Worm (Caenorhabditis elegans): Measurements from ENCODE around the gene C26B9.2.

The C26B9.2 gene

DNA sequence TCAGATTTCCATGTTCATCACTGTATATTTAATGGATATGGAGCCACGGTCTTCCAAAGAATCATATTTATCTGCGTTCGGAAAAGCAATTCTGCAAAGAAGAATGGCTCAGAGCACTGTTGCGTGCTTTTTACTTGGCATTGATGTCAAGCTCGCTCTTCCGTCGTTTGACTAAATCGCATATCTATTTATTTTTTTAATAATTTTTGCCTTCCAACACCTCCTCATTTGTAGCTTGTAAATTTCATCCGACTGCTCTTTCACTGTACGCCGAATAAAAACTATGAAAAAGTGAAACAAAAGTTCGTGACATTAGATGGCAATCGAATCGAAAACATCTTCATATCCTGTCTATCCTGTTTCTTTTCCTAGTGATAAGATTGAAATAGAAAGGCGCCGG, at the start of gene C26B9.2:
TSS of gene C26B9.2 (plus strand) at position 301 of the 400 bp plus-strand sequence.
- TF ChIP-seq F13C5.2 (tag; optimal IDR thresholded peaks at IDR 0.05): no peak
- no peak for TF ChIP-seq ets-7 (tag; optimal IDR thresholded peaks at IDR 0.05)
- no peak for TF ChIP-seq hmbx-1 (tag; optimal IDR thresholded peaks at IDR 0.05)
- no peak for TF ChIP-seq tra-4 (tag; optimal IDR thresholded peaks at IDR 0.05)
- no peak for TF ChIP-seq sea-1 (GFP tag; conservative IDR thresholded peaks at IDR 0.05)
- no peak for TF ChIP-seq tbx-11 (GFP tag; IDR thresholded peaks at IDR 0.05)
- no peak for TF ChIP-seq tbx-37 (GFP tag; conservative IDR thresholded peaks at IDR 0.05)
- no peak for TF ChIP-seq ama-1 (optimal IDR thresholded peaks at IDR 0.05)
- no peak for TF ChIP-seq pes-1 (GFP tag; IDR thresholded peaks at IDR 0.05)
- no peak for TF ChIP-seq B0310.2 (tag; optimal IDR thresholded peaks at IDR 0.05)
- no peak for TF ChIP-seq hmg-4 (GFP tag; optimal IDR thresholded peaks at IDR 0.05)
- no peak for TF ChIP-seq aly-1 (tag; optimal IDR thresholded peaks at IDR 0.05)
- TF ChIP-seq ceh-13 (GFP tag; optimal IDR thresholded peaks at IDR 0.05): no peak
- TF ChIP-seq flt-1 (GFP tag; IDR thresholded peaks at IDR 0.05): no peak
- no peak for TF ChIP-seq ceh-36 (tag; optimal IDR thresholded peaks at IDR 0.05)
- TF ChIP-seq scrt-1 (GFP tag; IDR thresholded peaks at IDR 0.05): no peak
- no peak for TF ChIP-seq hnd-1 (tag; optimal IDR thresholded peaks at IDR 0.05)

DNA sequence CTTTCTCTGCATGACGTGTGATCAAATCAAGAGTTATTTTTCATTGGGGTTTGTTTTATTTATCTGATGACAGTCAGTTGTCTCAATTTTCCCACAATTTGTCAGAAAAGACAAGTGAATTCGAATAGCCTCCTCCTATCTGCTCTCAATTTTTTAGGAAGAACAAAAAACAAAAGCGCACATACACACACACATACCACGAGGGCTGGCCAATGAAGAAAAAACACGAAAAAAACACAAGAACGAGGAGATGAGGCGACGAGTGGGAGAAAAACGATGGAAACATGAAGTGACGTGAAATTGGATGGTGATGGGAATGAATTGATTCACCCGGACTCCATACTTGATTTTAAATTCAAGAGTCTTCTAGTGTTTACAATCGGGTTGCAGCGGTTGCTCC, 46.1 kb upstream of the C26B9.2 start:
- no peak for TF ChIP-seq tbx-37 (GFP tag; conservative IDR thresholded peaks at IDR 0.05)
- no peak for TF ChIP-seq hmg-4 (GFP tag; optimal IDR thresholded peaks at IDR 0.05)
- TF ChIP-seq ceh-13 (GFP tag; optimal IDR thresholded peaks at IDR 0.05): no peak
- no peak for TF ChIP-seq scrt-1 (GFP tag; IDR thresholded peaks at IDR 0.05)
- no peak for TF ChIP-seq ceh-36 (tag; optimal IDR thresholded peaks at IDR 0.05)
- no peak for TF ChIP-seq flt-1 (GFP tag; IDR thresholded peaks at IDR 0.05)
- no peak for TF ChIP-seq tra-4 (tag; optimal IDR thresholded peaks at IDR 0.05)
- TF ChIP-seq tbx-11 (GFP tag; IDR thresholded peaks at IDR 0.05): no peak
- no peak for TF ChIP-seq ets-7 (tag; optimal IDR thresholded peaks at IDR 0.05)
- TF ChIP-seq ama-1 (optimal IDR thresholded peaks at IDR 0.05): no peak
- TF ChIP-seq aly-1 (tag; optimal IDR thresholded peaks at IDR 0.05): no peak
- no peak for TF ChIP-seq pes-1 (GFP tag; IDR thresholded peaks at IDR 0.05)
- no peak for TF ChIP-seq sea-1 (GFP tag; conservative IDR thresholded peaks at IDR 0.05)
- TF ChIP-seq hmbx-1 (tag; optimal IDR thresholded peaks at IDR 0.05): no peak
- TF ChIP-seq F13C5.2 (tag; optimal IDR thresholded peaks at IDR 0.05): no peak
- no peak for TF ChIP-seq hnd-1 (tag; optimal IDR thresholded peaks at IDR 0.05)

DNA sequence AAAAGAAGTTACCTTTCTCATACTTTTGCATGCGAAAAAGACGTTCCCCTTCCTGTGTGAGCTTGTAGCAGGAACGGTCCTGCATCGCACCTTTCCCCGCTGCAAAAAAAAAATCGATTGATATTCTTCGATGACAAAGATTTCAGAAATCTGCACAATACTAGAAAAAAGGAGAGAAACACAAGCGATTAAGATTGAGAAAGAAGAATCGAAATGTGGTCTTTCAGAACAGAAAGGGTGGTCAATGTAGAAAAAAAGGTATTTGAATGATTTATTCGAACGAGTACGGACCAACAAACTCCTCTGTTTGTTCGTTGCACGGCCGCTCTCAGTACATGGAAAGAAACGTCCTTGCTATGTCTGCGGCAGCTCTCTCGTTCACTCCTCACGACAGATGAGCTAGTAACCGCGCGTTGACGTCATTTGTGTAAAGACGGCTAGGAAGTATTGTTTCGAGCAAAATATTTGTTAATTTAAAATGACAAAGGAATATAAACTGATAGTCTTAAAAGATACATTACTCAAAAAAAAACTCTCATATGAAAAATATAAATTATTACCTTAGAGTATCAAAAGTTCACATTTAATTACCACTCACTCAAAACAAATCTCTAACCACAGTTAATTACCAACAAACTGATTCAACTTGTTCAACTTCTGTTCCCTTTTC, 41.9 kb upstream of the C26B9.2 start, which contains the start of gene ift-81:
TSS of gene ift-81 (plus strand) at position 620 of the 670 bp plus-strand sequence.
- no peak for TF ChIP-seq ceh-36 (tag; optimal IDR thresholded peaks at IDR 0.05)
- TF ChIP-seq ama-1 (optimal IDR thresholded peaks at IDR 0.05): no peak
- TF ChIP-seq B0310.2 (tag; optimal IDR thresholded peaks at IDR 0.05): no peak
- no peak for TF ChIP-seq scrt-1 (GFP tag; IDR thresholded peaks at IDR 0.05)
- TF ChIP-seq flt-1 (GFP tag; IDR thresholded peaks at IDR 0.05): no peak
- no peak for TF ChIP-seq ets-7 (tag; optimal IDR thresholded peaks at IDR 0.05)
- TF ChIP-seq tbx-11 (GFP tag; IDR thresholded peaks at IDR 0.05): no peak
- no peak for TF ChIP-seq pes-1 (GFP tag; IDR thresholded peaks at IDR 0.05)
- TF ChIP-seq hnd-1 (tag; optimal IDR thresholded peaks at IDR 0.05): no peak
- no peak for TF ChIP-seq hmbx-1 (tag; optimal IDR thresholded peaks at IDR 0.05)
- no peak for TF ChIP-seq tra-4 (tag; optimal IDR thresholded peaks at IDR 0.05)
- no peak for TF ChIP-seq ceh-13 (GFP tag; optimal IDR thresholded peaks at IDR 0.05)
- no peak for TF ChIP-seq sea-1 (GFP tag; conservative IDR thresholded peaks at IDR 0.05)
- TF ChIP-seq F13C5.2 (tag; optimal IDR thresholded peaks at IDR 0.05): no peak
- TF ChIP-seq hmg-4 (GFP tag; optimal IDR thresholded peaks at IDR 0.05): no peak
- TF ChIP-seq tbx-37 (GFP tag; conservative IDR thresholded peaks at IDR 0.05): no peak
- TF ChIP-seq aly-1 (tag; optimal IDR thresholded peaks at IDR 0.05): no peak

DNA sequence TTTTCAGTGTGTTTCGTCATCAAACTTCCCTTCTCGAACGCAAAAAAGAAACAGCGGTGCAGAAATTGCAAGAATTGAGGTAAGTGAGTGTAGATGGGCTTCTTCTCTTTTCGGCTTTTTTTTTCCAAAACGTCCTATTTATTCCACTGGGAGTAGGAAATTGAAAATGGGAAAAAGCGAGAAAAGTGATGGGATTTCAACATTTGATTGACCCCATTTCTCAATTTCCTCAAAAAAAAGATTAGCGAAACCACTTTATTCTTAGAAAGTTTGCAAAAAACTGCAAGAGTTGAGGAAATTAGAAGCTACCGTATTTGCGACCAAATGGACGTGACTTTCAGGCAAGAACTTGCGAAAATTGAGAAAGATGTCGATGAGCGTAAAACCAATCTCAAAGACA, 36.5 kb upstream of the C26B9.2 start, which contains the start of gene ags-3:
TSS of gene ags-3 (minus strand) at position 101 of the 400 bp plus-strand sequence.
- TF ChIP-seq tbx-11 (GFP tag; IDR thresholded peaks at IDR 0.05): no peak
- no peak for TF ChIP-seq ceh-36 (tag; optimal IDR thresholded peaks at IDR 0.05)
- no peak for TF ChIP-seq hnd-1 (tag; optimal IDR thresholded peaks at IDR 0.05)
- TF ChIP-seq B0310.2 (tag; optimal IDR thresholded peaks at IDR 0.05): no peak
- TF ChIP-seq tbx-37 (GFP tag; conservative IDR thresholded peaks at IDR 0.05): no peak
- no peak for TF ChIP-seq pes-1 (GFP tag; IDR thresholded peaks at IDR 0.05)
- no peak for TF ChIP-seq ets-7 (tag; optimal IDR thresholded peaks at IDR 0.05)
- TF ChIP-seq hmbx-1 (tag; optimal IDR thresholded peaks at IDR 0.05): no peak
- TF ChIP-seq ceh-13 (GFP tag; optimal IDR thresholded peaks at IDR 0.05): no peak
- TF ChIP-seq sea-1 (GFP tag; conservative IDR thresholded peaks at IDR 0.05): no peak
- TF ChIP-seq tra-4 (tag; optimal IDR thresholded peaks at IDR 0.05): no peak
- no peak for TF ChIP-seq F13C5.2 (tag; optimal IDR thresholded peaks at IDR 0.05)

DNA sequence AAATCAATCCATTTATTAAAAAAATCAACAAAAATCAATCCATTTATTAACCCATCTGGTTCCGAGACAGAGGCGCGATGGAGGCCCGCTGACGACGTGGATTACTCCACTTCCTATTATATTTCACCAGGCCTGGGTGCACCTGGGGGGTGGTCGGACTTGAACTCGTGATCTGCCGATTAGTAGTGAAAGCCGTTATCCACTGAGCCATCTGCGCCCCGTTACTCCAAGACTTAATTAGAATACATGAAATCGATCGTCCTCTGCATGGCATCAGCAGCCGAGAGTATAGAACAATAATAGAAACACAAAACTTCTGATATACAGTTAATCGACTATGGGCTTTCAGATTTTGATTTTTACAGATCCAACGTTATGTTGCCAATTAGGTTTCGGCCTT, 30.4 kb upstream of the C26B9.2 start:
- TF ChIP-seq B0310.2 (tag; optimal IDR thresholded peaks at IDR 0.05) (no peak), tra-4 (tag; optimal IDR thresholded peaks at IDR 0.05) (no peak), ets-7 (tag; optimal IDR thresholded peaks at IDR 0.05) (no peak), hmbx-1 (tag; optimal IDR thresholded peaks at IDR 0.05) (no peak), tbx-11 (GFP tag; IDR thresholded peaks at IDR 0.05) (no peak), ama-1 (optimal IDR thresholded peaks at IDR 0.05) (no peak), aly-1 (tag; optimal IDR thresholded peaks at IDR 0.05) (no peak), sea-1 (GFP tag; conservative IDR thresholded peaks at IDR 0.05) (no peak), hmg-4 (GFP tag; optimal IDR thresholded peaks at IDR 0.05) (no peak), pes-1 (GFP tag; IDR thresholded peaks at IDR 0.05) (no peak), flt-1 (GFP tag; IDR thresholded peaks at IDR 0.05) (no peak), F13C5.2 (tag; optimal IDR thresholded peaks at IDR 0.05) (no peak), hnd-1 (tag; optimal IDR thresholded peaks at IDR 0.05) (no peak), scrt-1 (GFP tag; IDR thresholded peaks at IDR 0.05) (no peak)

DNA sequence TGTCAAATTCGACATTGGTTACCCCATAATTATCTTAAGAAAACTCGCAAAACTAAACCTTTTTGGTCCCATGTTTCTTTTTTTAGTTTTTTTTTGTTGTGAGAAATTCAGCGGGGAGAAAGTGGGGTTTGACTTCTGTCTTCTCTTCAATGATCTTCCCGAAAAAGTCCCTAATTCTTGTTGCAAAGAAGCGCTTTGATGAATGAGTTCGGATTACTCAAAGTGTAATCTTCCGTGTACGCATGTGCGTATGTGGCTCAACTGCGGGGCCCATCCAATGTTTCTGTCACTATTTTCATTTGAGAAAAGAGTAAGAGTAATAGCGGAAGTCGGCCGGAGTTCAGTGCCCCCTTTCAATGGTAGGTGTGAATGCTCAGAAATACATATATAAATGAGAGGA, 28.8 kb upstream of the C26B9.2 start:
- TF ChIP-seq flt-1 (GFP tag; IDR thresholded peaks at IDR 0.05) (no peak), ceh-36 (tag; optimal IDR thresholded peaks at IDR 0.05) (no peak), tbx-37 (GFP tag; conservative IDR thresholded peaks at IDR 0.05) (no peak), tra-4 (tag; optimal IDR thresholded peaks at IDR 0.05) (no peak), ceh-13 (GFP tag; optimal IDR thresholded peaks at IDR 0.05) (no peak), hmg-4 (GFP tag; optimal IDR thresholded peaks at IDR 0.05) (no peak), ets-7 (tag; optimal IDR thresholded peaks at IDR 0.05) (no peak), B0310.2 (tag; optimal IDR thresholded peaks at IDR 0.05) (no peak), tbx-11 (GFP tag; IDR thresholded peaks at IDR 0.05) (no peak), F13C5.2 (tag; optimal IDR thresholded peaks at IDR 0.05) (no peak), pes-1 (GFP tag; IDR thresholded peaks at IDR 0.05) (no peak), ama-1 (optimal IDR thresholded peaks at IDR 0.05) (no peak), sea-1 (GFP tag; conservative IDR thresholded peaks at IDR 0.05) (no peak), hnd-1 (tag; optimal IDR thresholded peaks at IDR 0.05) (no peak), hmbx-1 (tag; optimal IDR thresholded peaks at IDR 0.05) (no peak), aly-1 (tag; optimal IDR thresholded peaks at IDR 0.05) (no peak)
